Worm (Caenorhabditis elegans) whole organism, young adult: ENCODE data around the gene Y111B2A.12.

ENCODE experiments used
- B0261.1 ChIP-seq: sonication (generic microtip); optimal IDR thresholded peaks from 2 replicates; lab custom pipeline; 2016; ENCODE audit warnings: mild to moderate bottlenecking, missing genetic modification characterization, moderate library complexity, missing compliant biosample characterization
- D2030.7 ChIP-seq: fragments of 200-800 bp; sonication (Bioruptor generic); IDR thresholded peaks from 2 replicates; pipeline ENCODE4 v1.3.6; 2022; ENCODE audit warnings: missing genetic modification reagents, missing genetic modification characterization, missing compliant biosample characterization
- F23B12.7 ChIP-seq: sonication (generic microtip); optimal IDR thresholded peaks from 2 replicates; lab custom pipeline; 2017; ENCODE audit warnings: missing genetic modification characterization, mild to moderate bottlenecking, missing compliant biosample characterization, antibody characterized with exemption, moderate library complexity; ENCODE audit not compliant: insufficient read depth
- F33H1.4 ChIP-seq: fragments of 200-800 bp; sonication (Bioruptor generic); IDR thresholded peaks from 2 replicates; pipeline ENCODE4 v1.3.6; 2022; ENCODE audit warnings: missing genetic modification reagents, missing genetic modification characterization, missing compliant biosample characterization
- Y53F4B.3 ChIP-seq: fragments of 200-800 bp; sonication (Bioruptor generic); IDR thresholded peaks from 2 replicates; pipeline ENCODE4 v1.3.6; 2022; ENCODE audit warnings: missing genetic modification reagents, missing genetic modification characterization, missing compliant biosample characterization
- ama-1 ChIP-seq, 3 experiments: fragments of 150-350 bp in 1 of 3; sonication (generic microtip) in 2 of 3; optimal IDR thresholded peaks; 2 replicates each; lab custom pipeline; 2014 to 2018; ENCODE audit warnings: missing biosample characterization in 2 of 3, missing genetic modification characterization in 2 of 3, missing genetic modification reagents in 2 of 3
- atf-7 ChIP-seq: sonication (generic microtip); optimal IDR thresholded peaks from 2 replicates; lab custom pipeline; 2017; ENCODE audit warnings: mild to moderate bottlenecking, missing genetic modification characterization, missing compliant biosample characterization
- attf-3 ChIP-seq: fragments of 200-800 bp; sonication (Bioruptor generic); conservative IDR thresholded peaks from 2 replicates; pipeline ENCODE4 v1.3.6; 2022; ENCODE audit warnings: missing genetic modification reagents, missing genetic modification characterization, missing compliant biosample characterization
- bed-1 ChIP-seq: fragments of 200-800 bp; sonication (Bioruptor generic); IDR thresholded peaks from 2 replicates; pipeline ENCODE4 v1.3.6; 2022; ENCODE audit warnings: missing genetic modification reagents, missing genetic modification characterization, missing compliant biosample characterization
- bed-2 ChIP-seq: fragments of 200-800 bp; sonication (Bioruptor generic); IDR thresholded peaks from 2 replicates; pipeline ENCODE4 v1.3.6; 2022; ENCODE audit warnings: missing genetic modification reagents, missing genetic modification characterization, missing compliant biosample characterization
- dpl-1 ChIP-seq: fragments of 150-350 bp; optimal IDR thresholded peaks from 2 replicates; lab custom pipeline; 2014; ENCODE audit warnings: missing biosample characterization, missing genetic modification reagents, missing genetic modification characterization
- egl-44 ChIP-seq: fragments of 200-800 bp; sonication (Bioruptor generic); IDR thresholded peaks from 2 replicates; pipeline ENCODE4 v1.3.6; 2022; ENCODE audit warnings: missing genetic modification reagents, missing genetic modification characterization, missing compliant biosample characterization
- fkh-3 ChIP-seq: sonication (generic microtip); optimal IDR thresholded peaks from 2 replicates; lab custom pipeline; 2016; ENCODE audit warnings: mild to moderate bottlenecking, missing genetic modification characterization, missing compliant biosample characterization
- gei-17 ChIP-seq: fragments of 200-800 bp; sonication (Bioruptor generic); optimal IDR thresholded peaks from 2 replicates; lab custom pipeline; 2018; ENCODE audit warnings: mild to moderate bottlenecking, missing genetic modification characterization, missing compliant biosample characterization
- him-1 ChIP-seq: sonication (generic microtip); optimal IDR thresholded peaks from 2 replicates; lab custom pipeline; 2016; ENCODE audit warnings: missing genotype, missing genetic modification reagents, missing genetic modification characterization, missing compliant biosample characterization
- hlh-12 ChIP-seq: sonication (generic microtip); optimal IDR thresholded peaks from 2 replicates; lab custom pipeline; 2016; ENCODE audit warnings: missing genetic modification characterization, missing compliant biosample characterization
- hsf-1 ChIP-seq: fragments of 200-800 bp; sonication (Bioruptor generic); IDR thresholded peaks from 2 replicates; pipeline ENCODE4 v1.3.6; 2022; ENCODE audit warnings: missing genetic modification reagents, missing genetic modification characterization, missing compliant biosample characterization
- lag-1 ChIP-seq: fragments of 200-800 bp; sonication (Bioruptor generic); IDR thresholded peaks from 2 replicates; pipeline ENCODE4 v1.3.6; 2022; ENCODE audit warnings: missing genetic modification reagents, missing genetic modification characterization, missing compliant biosample characterization
- let-526 ChIP-seq: fragments of 200-800 bp; sonication (Bioruptor generic); IDR thresholded peaks from 2 replicates; pipeline ENCODE4 v1.3.6; 2022; ENCODE audit warnings: missing genetic modification reagents, missing genetic modification characterization, missing compliant biosample characterization
- let-607 ChIP-seq, 2 experiments: fragments of 200-800 bp in 1 of 2; sonication (Bioruptor generic) in 1 of 2; sonication (generic microtip) in 1 of 2; optimal IDR thresholded peaks; 2 replicates each; lab custom pipeline; 2016 to 2018; ENCODE audit warnings: mild to moderate bottlenecking in 2 of 2, missing compliant biosample characterization in 2 of 2, missing genetic modification characterization in 2 of 2, moderate library complexity in 2 of 2, missing genotype in 1 of 2
- madf-3 ChIP-seq: fragments of 200-800 bp; sonication (Bioruptor generic); IDR thresholded peaks from 2 replicates; pipeline ENCODE4 v1.3.6; 2022; ENCODE audit warnings: missing genetic modification reagents, missing genetic modification characterization, missing compliant biosample characterization
- madf-6 ChIP-seq: fragments of 200-800 bp; sonication (Bioruptor generic); IDR thresholded peaks from 2 replicates; pipeline ENCODE4 v1.3.6; 2022; ENCODE audit warnings: missing genetic modification reagents, missing genetic modification characterization, missing compliant biosample characterization
- mcd-1 ChIP-seq: fragments of 200-800 bp; sonication (Bioruptor generic); IDR thresholded peaks from 2 replicates; pipeline ENCODE4 v1.3.6; 2022; ENCODE audit warnings: missing genetic modification reagents, missing genetic modification characterization, missing compliant biosample characterization
- mel-28 ChIP-seq: sonication (generic microtip); optimal IDR thresholded peaks from 2 replicates; lab custom pipeline; 2016; ENCODE audit warnings: borderline replicate concordance, mild to moderate bottlenecking, missing genetic modification characterization, missing compliant biosample characterization
- mes-4 ChIP-seq: sonication (generic microtip); optimal IDR thresholded peaks from 2 replicates; lab custom pipeline; 2016; ENCODE audit warnings: missing genotype, missing genetic modification characterization, missing compliant biosample characterization
- nfya-1 ChIP-seq: sonication (generic microtip); optimal IDR thresholded peaks from 2 replicates; lab custom pipeline; 2017; ENCODE audit warnings: antibody characterized with exemption, missing compliant biosample characterization, missing genetic modification characterization, borderline replicate concordance; ENCODE audit not compliant: insufficient read depth
- nfya-2 ChIP-seq: fragments of 200-800 bp; sonication (Bioruptor generic); IDR thresholded peaks from 2 replicates; pipeline ENCODE4 v1.3.6; 2022; ENCODE audit warnings: missing genetic modification reagents, missing genetic modification characterization, missing compliant biosample characterization
- nfyb-1 ChIP-seq: fragments of 200-800 bp; sonication (Bioruptor generic); IDR thresholded peaks from 2 replicates; pipeline ENCODE4 v1.3.6; 2022; ENCODE audit warnings: missing genetic modification reagents, missing genetic modification characterization, missing compliant biosample characterization
- nhr-120 ChIP-seq: fragments of 200-800 bp; sonication (Bioruptor generic); IDR thresholded peaks from 2 replicates; pipeline ENCODE4 v1.3.6; 2022; ENCODE audit warnings: missing genetic modification characterization, missing compliant biosample characterization
- nhr-179 ChIP-seq: sonication (generic microtip); optimal IDR thresholded peaks from 2 replicates; lab custom pipeline; 2016; ENCODE audit warnings: mild to moderate bottlenecking, missing genetic modification characterization, missing compliant biosample characterization
- nhr-80 ChIP-seq: sonication (generic microtip); optimal IDR thresholded peaks from 2 replicates; lab custom pipeline; 2016; ENCODE audit warnings: missing genetic modification characterization, missing compliant biosample characterization
- nhr-90 ChIP-seq: sonication (generic microtip); optimal IDR thresholded peaks from 2 replicates; lab custom pipeline; 2016; ENCODE audit warnings: missing genotype, mild to moderate bottlenecking, missing genetic modification characterization, missing compliant biosample characterization
- rec-8 ChIP-seq, 2 experiments: sonication (generic microtip); optimal IDR thresholded peaks; 2 replicates each; lab custom pipeline; 2016; ENCODE audit warnings: mild to moderate bottlenecking in 2 of 2, missing genetic modification characterization in 2 of 2, missing genetic modification reagents in 2 of 2, missing genotype in 2 of 2, missing biosample characterization in 1 of 2, missing compliant biosample characterization in 1 of 2, moderate library complexity in 1 of 2
- rpc-1 ChIP-seq, 2 experiments: fragments of 150-350 bp in 1 of 2; sonication (generic microtip) in 1 of 2; optimal IDR thresholded peaks; 2 replicates each; lab custom pipeline; 2014 to 2018; ENCODE audit warnings: missing biosample characterization in 1 of 2, missing genetic modification characterization in 1 of 2, missing genetic modification reagents in 1 of 2, missing genotype in 1 of 2
- sea-2 ChIP-seq: fragments of 200-800 bp; sonication (Bioruptor generic); IDR thresholded peaks from 2 replicates; pipeline ENCODE4 v1.3.6; 2022; ENCODE audit warnings: missing genetic modification characterization, missing compliant biosample characterization
- snpc-4 ChIP-seq, 5 experiments: fragments of 150-350 bp in 1 of 5; sonication (generic microtip) in 4 of 5; optimal IDR thresholded peaks; 2 replicates each; lab custom pipeline; 2014 to 2018; ENCODE audit warnings: missing genetic modification characterization in 5 of 5, missing biosample characterization in 3 of 5, antibody characterized with exemption in 2 of 5, mild to moderate bottlenecking in 2 of 5, missing compliant biosample characterization in 2 of 5, missing genotype in 2 of 5, moderate library complexity in 2 of 5, missing genetic modification reagents in 1 of 5
- sptf-2 ChIP-seq: fragments of 200-800 bp; sonication (Bioruptor generic); optimal IDR thresholded peaks from 2 replicates; lab custom pipeline; 2018; ENCODE audit warnings: mild to moderate bottlenecking, missing genetic modification characterization, missing compliant biosample characterization
- tlf-1 ChIP-seq: fragments of 200-800 bp; sonication (Bioruptor generic); optimal IDR thresholded peaks from 2 replicates; lab custom pipeline; 2018; ENCODE audit warnings: mild to moderate bottlenecking, missing genetic modification characterization, missing compliant biosample characterization
- unc-130 ChIP-seq: sonication (generic microtip); optimal IDR thresholded peaks from 2 replicates; lab custom pipeline; 2016; ENCODE audit warnings: missing genetic modification reagents, missing genetic modification characterization, missing compliant biosample characterization
- unc-62 ChIP-seq: fragments of 150-350 bp; optimal IDR thresholded peaks from 2 replicates; lab custom pipeline; 2014; ENCODE audit warnings: missing biosample characterization, missing genetic modification reagents, missing genetic modification characterization
- zim-3 ChIP-seq: sonication (generic microtip); optimal IDR thresholded peaks from 2 replicates; lab custom pipeline; 2017; ENCODE audit warnings: mild to moderate bottlenecking, missing genetic modification characterization, moderate library complexity, missing compliant biosample characterization
- ztf-18 ChIP-seq: sonication (generic microtip); optimal IDR thresholded peaks from 2 replicates; lab custom pipeline; 2016; ENCODE audit warnings: missing genotype, mild to moderate bottlenecking, missing genetic modification characterization, missing compliant biosample characterization
- ztf-3 ChIP-seq: fragments of 200-800 bp; sonication (Bioruptor generic); optimal IDR thresholded peaks from 2 replicates; lab custom pipeline; 2018; ENCODE audit warnings: mild to moderate bottlenecking, missing genetic modification characterization, missing compliant biosample characterization

Gene Y111B2A.12

ce11 chrIII:12651946-12652345 lies 42.9 kb downstream of the Y111B2A.12 start:
- no peak for TF ChIP-seq nhr-179
- 0 out of 2 replicates have a peak, but pooled peaks have one; percentile 16 for TF ChIP-seq nfya-2 (GFP tag; lab: Robert Waterston, UW)
- TF ChIP-seq let-526 (GFP tag; lab: Robert Waterston, UW), result no peak
- peak; percentile 98 for TF ChIP-seq him-1 (tag; lab: Kevin White, UChicago)
- no peak for TF ChIP-seq let-607 (tag; optimal IDR thresholded peaks at IDR 0.05; lab: Kevin White, UChicago)
- TF ChIP-seq, all 124 proteins: peak for 2

DNA sequence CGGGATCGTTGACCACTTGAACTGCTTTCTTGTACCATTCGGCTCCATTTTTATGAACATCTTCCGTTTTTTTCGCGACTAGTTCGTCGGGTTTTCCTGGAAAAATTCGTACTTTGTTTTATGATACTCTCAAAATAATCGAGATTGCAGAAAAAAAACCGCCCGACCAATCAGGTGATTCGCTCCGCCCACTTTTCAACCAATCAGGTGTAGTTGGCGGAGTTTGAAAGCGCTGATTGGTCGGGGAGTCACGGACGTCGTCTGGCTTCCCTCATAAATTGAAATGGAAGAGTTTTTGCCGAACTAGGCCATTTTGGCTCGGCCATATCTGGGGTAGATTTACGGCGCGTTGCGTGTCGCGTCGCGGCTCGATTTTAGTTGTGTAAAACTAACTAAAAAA lies 43.5 kb downstream of the Y111B2A.12 start:
- TF ChIP-seq nhr-120 (GFP tag; lab: Robert Waterston, UW), result no peak
- peak; percentile 73 for TF ChIP-seq nfyb-1 (GFP tag; lab: Robert Waterston, UW)

ce11 chrIII:12658649-12659048 lies 49.6 kb downstream of the Y111B2A.12 start:
- TF ChIP-seq zim-3 (tag; lab: Kevin White, UChicago) (no peak), nfya-1 (no peak), egl-44 (GFP tag; lab: Robert Waterston, UW) (0 out of 2 replicates have a peak, but pooled peaks have one; percentile 16), mes-4 (no peak), hlh-12 (no peak), D2030.7 (GFP tag; lab: Robert Waterston, UW) (no peak), atf-7 (peak; percentile 42), rec-8 (tag; optimal IDR thresholded peaks at IDR 0.05; lab: Kevin White, UChicago) (no peak), rpc-1 (optimal IDR thresholded peaks at IDR 0.05; lab: Kevin White, UChicago) (no peak), rpc-1 (tag; optimal IDR thresholded peaks at IDR 0.05; lab: Kevin White, UChicago) (no peak), gei-17 (no peak), unc-130 (GFP tag; lab: Kevin White, UChicago) (no peak), ama-1 (optimal IDR thresholded peaks at IDR 0.05; lab: Kevin White, UChicago) (no peak), ama-1 (GFP tag; optimal IDR thresholded peaks at IDR 0.05; lab: Kevin White, UChicago) (no peak), B0261.1 (tag; lab: Kevin White, UChicago) (no peak), Y53F4B.3 (no peak), lag-1 (GFP tag; lab: Robert Waterston, UW) (no peak), sea-2 (GFP tag; lab: Robert Waterston, UW) (no peak), madf-3 (no peak), attf-3 (GFP tag; lab: Robert Waterston, UW) (no peak), ztf-18 (tag; lab: Kevin White, UChicago) (no peak), nhr-80 (tag; lab: Kevin White, UChicago) (peak; percentile 88), fkh-3 (no peak), snpc-4 (GFP tag; optimal IDR thresholded peaks at IDR 0.05; lab: Kevin White, UChicago) (no peak), snpc-4 (tag; optimal IDR thresholded peaks at IDR 0.05; lab: Kevin White, UChicago) (peak in 1 of 4 experiments; percentile 2), F23B12.7 (tag; lab: Kevin White, UChicago) (no peak), sptf-2 (GFP tag; lab: Kevin White, UChicago) (no peak), dpl-1 (no peak), mcd-1 (GFP tag; lab: Robert Waterston, UW) (no peak), nhr-120 (GFP tag; lab: Robert Waterston, UW) (no peak), nhr-90 (tag; lab: Kevin White, UChicago) (peak; percentile 7), ztf-3 (GFP tag; lab: Kevin White, UChicago) (peak; percentile 54), mel-28 (no peak), bed-1 (GFP tag; lab: Robert Waterston, UW) (no peak), unc-62 (peak; percentile 63), hsf-1 (GFP tag; lab: Robert Waterston, UW) (no peak), tlf-1 (GFP tag; lab: Kevin White, UChicago) (no peak), madf-6 (GFP tag; lab: Robert Waterston, UW) (no peak), F33H1.4 (GFP tag; lab: Robert Waterston, UW) (no peak), bed-2 (GFP tag; lab: Robert Waterston, UW) (no peak)
